Worm (Caenorhabditis elegans) whole organism, L1 larva: ENCODE results near the gene nhr-210.

Experiments
- aly-2 ChIP-seq: fragments of 150-350 bp; optimal IDR thresholded peaks from 2 replicates; lab custom pipeline; 2014; ENCODE audit warnings: missing biosample characterization, missing genetic modification characterization
- ama-1 ChIP-seq: fragments of 150-350 bp; optimal IDR thresholded peaks from 2 replicates; lab custom pipeline; 2014
- ceh-8 ChIP-seq: fragments of 200-800 bp; sonication (Bioruptor generic); optimal IDR thresholded peaks from 2 replicates; lab custom pipeline; 2018; ENCODE audit warnings: mild to moderate bottlenecking, missing genetic modification characterization, moderate library complexity, missing compliant biosample characterization
- ceh-82 ChIP-seq, 3 experiments: fragments of 150-350 bp in 1 of 3; sonication (generic microtip) in 2 of 3; optimal IDR thresholded peaks; 2 replicates each; lab custom pipeline; 2014 to 2017; ENCODE audit warnings: missing biosample characterization in 3 of 3, missing genetic modification characterization in 3 of 3
- elt-2 ChIP-seq: sonication (generic microtip); optimal IDR thresholded peaks from 2 replicates; lab custom pipeline; 2016; ENCODE audit warnings: missing genetic modification characterization, mild to moderate bottlenecking, inconsistent platforms, missing compliant biosample characterization, missing genetic modification reagents
- fkh-10 ChIP-seq: sonication (generic microtip); optimal IDR thresholded peaks from 2 replicates; lab custom pipeline; 2017; ENCODE audit warnings: missing biosample characterization, missing genetic modification reagents, missing genetic modification characterization
- nhr-76 ChIP-seq: sonication (generic microtip); optimal IDR thresholded peaks from 2 replicates; lab custom pipeline; 2017; ENCODE audit warnings: missing biosample characterization, missing genetic modification characterization
- skn-1 ChIP-seq: fragments of 150-350 bp; optimal IDR thresholded peaks from 2 replicates; lab custom pipeline; 2014; ENCODE audit warnings: missing biosample characterization, missing genetic modification characterization
- sox-4 ChIP-seq: sonication (generic microtip); optimal IDR thresholded peaks from 2 replicates; lab custom pipeline; 2016; ENCODE audit warnings: missing genetic modification characterization, missing compliant biosample characterization
- unc-86 ChIP-seq: sonication (generic microtip); optimal IDR thresholded peaks from 2 replicates; lab custom pipeline; 2016; ENCODE audit warnings: missing genetic modification characterization, missing compliant biosample characterization

- TF ChIP-seq nhr-76 (tag; lab: Kevin White, UChicago) (no peak), sox-4 (no peak), fkh-10 (no peak), unc-86 (tag; lab: Kevin White, UChicago) (no peak), ceh-82 (tag; optimal IDR thresholded peaks at IDR 0.05; lab: Kevin White, UChicago) (no peak), aly-2 (no peak), ama-1 (no peak), skn-1 (no peak), ceh-8 (GFP tag; lab: Kevin White, UChicago) (no peak), elt-2 (tag; lab: Kevin White, UChicago) (no peak)
Observed at ce11 chrV:552406-552805, 33.1 kb upstream of the nhr-210 start.
